Fruit fly (Drosophila melanogaster) whole organism, embryonic: ENCODE data around the gene intr.

Source experiments
- Ada2b ChIP-seq: fragments of 200-800 bp; sonication (Bioruptor generic); IDR thresholded peaks from 2 replicates; pipeline ENCODE4 v1.3.6; 2022; ENCODE audit warnings: missing biosample characterization, missing genetic modification characterization
- Antp ChIP-seq: fragments of 200-800 bp; sonication (Bioruptor generic); optimal IDR thresholded peaks from 3 replicates; lab custom pipeline; 2016; ENCODE audit warnings: missing biosample characterization, missing genetic modification characterization
- B-H2 ChIP-seq: fragments of 200-800 bp; sonication (Bioruptor generic); optimal IDR thresholded peaks from 2 replicates; lab custom pipeline; 2018; ENCODE audit warnings: missing biosample characterization, mild to moderate bottlenecking, missing genetic modification characterization
- BEAF-32 ChIP-seq: fragments of 200-800 bp; sonication (Bioruptor generic); optimal IDR thresholded peaks from 3 replicates; lab custom pipeline; 2017; ENCODE audit warnings: missing biosample characterization, missing genetic modification characterization, mild to moderate bottlenecking, moderate library complexity, missing genetic modification reagents
- C15 ChIP-seq: fragments of 200-800 bp; sonication (Bioruptor generic); IDR thresholded peaks from 3 replicates; pipeline ENCODE4 v1.3.6; 2022; ENCODE audit warnings: missing biosample characterization, missing genetic modification characterization
- CG10321 ChIP-seq: fragments of 200-800 bp; sonication (Bioruptor generic); IDR thresholded peaks from 2 replicates; pipeline ENCODE4 v1.3.6; 2022; ENCODE audit warnings: missing biosample characterization, missing genetic modification characterization
- CG10565 ChIP-seq: fragments of 200-800 bp; sonication (Bioruptor generic); optimal IDR thresholded peaks from 3 replicates; lab custom pipeline; 2016; ENCODE audit warnings: missing biosample characterization, mild to moderate bottlenecking, missing genetic modification characterization
- CG10654 ChIP-seq: fragments of 200-800 bp; sonication (Bioruptor generic); optimal IDR thresholded peaks from 2 replicates; lab custom pipeline; 2016; ENCODE audit warnings: missing biosample characterization, missing genetic modification characterization
- CG12236 ChIP-seq: fragments of 200-800 bp; sonication (Bioruptor generic); optimal IDR thresholded peaks from 2 replicates; lab custom pipeline; 2016; ENCODE audit warnings: missing biosample characterization, missing genetic modification characterization
- CG13894 ChIP-seq: fragments of 200-800 bp; sonication (Bioruptor generic); optimal IDR thresholded peaks from 3 replicates; lab custom pipeline; 2018; ENCODE audit warnings: missing biosample characterization, mild to moderate bottlenecking, missing genetic modification characterization, moderate library complexity
- CG1529 ChIP-seq: fragments of 200-800 bp; sonication (Bioruptor generic); optimal IDR thresholded peaks from 3 replicates; lab custom pipeline; 2018; ENCODE audit warnings: missing biosample characterization, missing genetic modification characterization
- CG15479 ChIP-seq: fragments of 200-800 bp; sonication (Bioruptor generic); optimal IDR thresholded peaks from 3 replicates; lab custom pipeline; 2019; ENCODE audit warnings: missing biosample characterization, mild to moderate bottlenecking, missing genetic modification characterization, moderate library complexity
- CG18011 ChIP-seq: fragments of 200-800 bp; sonication (Bioruptor generic); optimal IDR thresholded peaks from 2 replicates; lab custom pipeline; 2017; ENCODE audit warnings: missing biosample characterization, missing genetic modification characterization, mild to moderate bottlenecking, moderate library complexity, missing genotype
- CG30431 ChIP-seq: fragments of 200-800 bp; sonication (Bioruptor generic); optimal IDR thresholded peaks from 2 replicates; lab custom pipeline; 2017; ENCODE audit warnings: missing biosample characterization, missing genetic modification characterization
- CG34422 ChIP-seq: fragments of 200-800 bp; sonication (Bioruptor generic); IDR thresholded peaks from 3 replicates; pipeline ENCODE4 v1.3.6; 2022; ENCODE audit warnings: missing biosample characterization, missing genetic modification characterization
- CG4328 ChIP-seq: fragments of 200-800 bp; sonication (Bioruptor generic); optimal IDR thresholded peaks from 3 replicates; lab custom pipeline; 2017; ENCODE audit warnings: missing biosample characterization, missing genetic modification reagents, missing genetic modification characterization
- CG4617 ChIP-seq: fragments of 200-800 bp; sonication (Bioruptor generic); optimal IDR thresholded peaks from 3 replicates; lab custom pipeline; 2016; ENCODE audit warnings: missing biosample characterization, missing genetic modification characterization, borderline replicate concordance
- Dbx ChIP-seq: fragments of 200-800 bp; sonication (Bioruptor generic); IDR thresholded peaks from 3 replicates; pipeline ENCODE4 v1.3.6; 2022; ENCODE audit warnings: missing biosample characterization, missing genetic modification characterization
- Dip2 ChIP-seq: fragments of 200-800 bp; sonication (Bioruptor generic); IDR thresholded peaks from 2 replicates; pipeline ENCODE4 v1.3.6; 2022; ENCODE audit warnings: missing biosample characterization, missing genetic modification characterization
- Dref ChIP-seq: fragments of 200-800 bp; sonication (Bioruptor generic); IDR thresholded peaks from 2 replicates; pipeline ENCODE4 v1.3.6; 2022; ENCODE audit warnings: missing biosample characterization, missing genetic modification characterization
- HLHmδ ChIP-seq: fragments of 200-800 bp; sonication (Bioruptor generic); optimal IDR thresholded peaks from 2 replicates; lab custom pipeline; 2018; ENCODE audit warnings: missing biosample characterization, mild to moderate bottlenecking, missing genetic modification characterization, moderate library complexity
- Hand ChIP-seq: fragments of 200-800 bp; sonication (Bioruptor generic); optimal IDR thresholded peaks from 2 replicates; lab custom pipeline; 2017; ENCODE audit warnings: mild to moderate bottlenecking, missing biosample characterization, missing genetic modification reagents, missing genetic modification characterization
- Hr3 ChIP-seq: fragments of 200-800 bp; sonication (Bioruptor generic); optimal IDR thresholded peaks from 3 replicates; lab custom pipeline; 2016; ENCODE audit warnings: missing biosample characterization, missing genetic modification characterization
- Med ChIP-seq: fragments of 200-800 bp; sonication (Bioruptor generic); peaks from one replicate; lab custom pipeline; 2016; ENCODE audit warnings: missing biosample characterization, missing genetic modification characterization, mild to moderate bottlenecking, inconsistent platforms, moderate library complexity
- Meics ChIP-seq: fragments of 200-800 bp; sonication (Bioruptor generic); optimal IDR thresholded peaks from 2 replicates; lab custom pipeline; 2017; ENCODE audit warnings: missing biosample characterization, mild to moderate bottlenecking, missing genetic modification characterization
- NFAT ChIP-seq: fragments of 200-800 bp; sonication (Bioruptor generic); IDR thresholded peaks from 2 replicates; pipeline ENCODE4 v1.3.6; 2022; ENCODE audit warnings: missing biosample characterization, missing genetic modification characterization
- Nf-YB ChIP-seq: fragments of 200-800 bp; sonication (Bioruptor generic); optimal IDR thresholded peaks from 3 replicates; lab custom pipeline; 2019; ENCODE audit warnings: missing biosample characterization, mild to moderate bottlenecking, missing genetic modification characterization, moderate library complexity
- Sox102F ChIP-seq: fragments of 200-800 bp; sonication (Bioruptor generic); optimal IDR thresholded peaks from 2 replicates; lab custom pipeline; 2018; ENCODE audit warnings: missing biosample characterization, mild to moderate bottlenecking, missing genetic modification characterization, moderate library complexity
- Sry-β ChIP-seq: fragments of 200-800 bp; sonication (Bioruptor generic); optimal IDR thresholded peaks from 2 replicates; lab custom pipeline; 2018; ENCODE audit warnings: missing biosample characterization, mild to moderate bottlenecking, missing genetic modification characterization, moderate library complexity
- Usf ChIP-seq: fragments of 200-800 bp; sonication (Bioruptor generic); optimal IDR thresholded peaks from 2 replicates; lab custom pipeline; 2017; ENCODE audit warnings: missing genotype, missing biosample characterization, missing genetic modification characterization
- Xrp1 ChIP-seq: fragments of 200-800 bp; sonication (Bioruptor generic); IDR thresholded peaks from 2 replicates; pipeline ENCODE4 v1.3.6; 2022; ENCODE audit warnings: missing biosample characterization, missing genetic modification characterization
- ab ChIP-seq: fragments of 200-800 bp; sonication (Bioruptor generic); optimal IDR thresholded peaks from 2 replicates; lab custom pipeline; 2016; ENCODE audit warnings: missing biosample characterization, missing genetic modification characterization
- ap ChIP-seq: fragments of 200-800 bp; sonication (Bioruptor generic); IDR thresholded peaks from 2 replicates; pipeline ENCODE4 v1.3.6; 2022; ENCODE audit warnings: missing biosample characterization, missing genetic modification characterization
- br ChIP-seq: fragments of >200 bp; optimal IDR thresholded peaks from 2 replicates; lab custom pipeline; 2017
- dmrt11E ChIP-seq: fragments of 200-800 bp; sonication (Bioruptor generic); optimal IDR thresholded peaks from 3 replicates; lab custom pipeline; 2018; ENCODE audit warnings: missing biosample characterization, mild to moderate bottlenecking, missing genetic modification characterization, moderate library complexity
- fd96Cb ChIP-seq: fragments of 200-800 bp; sonication (Bioruptor generic); optimal IDR thresholded peaks from 2 replicates; lab custom pipeline; 2018; ENCODE audit warnings: missing biosample characterization, mild to moderate bottlenecking, missing genetic modification characterization, moderate library complexity
- gsb-n ChIP-seq: fragments of 200-800 bp; sonication (Bioruptor generic); optimal IDR thresholded peaks from 3 replicates; lab custom pipeline; 2018; ENCODE audit warnings: missing biosample characterization, mild to moderate bottlenecking, missing genetic modification characterization
- lilli ChIP-seq: fragments of 200-800 bp; sonication (Bioruptor generic); optimal IDR thresholded peaks from 3 replicates; lab custom pipeline; 2016; ENCODE audit warnings: missing biosample characterization, missing genetic modification characterization
- maf-S ChIP-seq: fragments of 200-800 bp; sonication (Bioruptor generic); optimal IDR thresholded peaks from 2 replicates; lab custom pipeline; 2016; ENCODE audit warnings: missing biosample characterization, missing genetic modification characterization
- nerfin-1 ChIP-seq: fragments of 200-800 bp; sonication (Bioruptor generic); optimal IDR thresholded peaks from 3 replicates; lab custom pipeline; 2019; ENCODE audit warnings: missing biosample characterization, mild to moderate bottlenecking, missing genetic modification characterization, moderate library complexity
- nerfin-2 ChIP-seq: fragments of 200-800 bp; sonication (Bioruptor generic); IDR thresholded peaks from 2 replicates; pipeline ENCODE4 v1.3.6; 2022; ENCODE audit warnings: missing biosample characterization, missing genetic modification characterization; ENCODE audit not compliant: partially characterized antibody
- nom ChIP-seq: fragments of 200-800 bp; sonication (Bioruptor generic); optimal IDR thresholded peaks from 2 replicates; lab custom pipeline; 2017; ENCODE audit warnings: missing biosample characterization, missing genetic modification characterization, mild to moderate bottlenecking, moderate library complexity, missing genetic modification reagents
- oc ChIP-seq: fragments of 200-800 bp; sonication (Bioruptor generic); optimal IDR thresholded peaks from 2 replicates; lab custom pipeline; 2018; ENCODE audit warnings: missing biosample characterization, mild to moderate bottlenecking, missing genetic modification characterization, moderate library complexity
- rib ChIP-seq: fragments of 200-800 bp; sonication (Bioruptor generic); IDR thresholded peaks from 2 replicates; pipeline ENCODE4 v1.3.6; 2022; ENCODE audit warnings: missing biosample characterization, missing genetic modification characterization
- ttk ChIP-seq: fragments of 200-800 bp; sonication (Bioruptor generic); IDR thresholded peaks from 2 replicates; pipeline ENCODE4 v2.1.2; 2022; ENCODE audit warnings: missing biosample characterization, missing genetic modification characterization
- unc-4 ChIP-seq: fragments of 200-800 bp; sonication (Bioruptor generic); IDR thresholded peaks from 2 replicates; pipeline ENCODE4 v1.3.6; 2022; ENCODE audit warnings: missing biosample characterization, missing genetic modification characterization; ENCODE audit not compliant: partially characterized antibody
- wdn ChIP-seq: fragments of 200-800 bp; sonication (Bioruptor generic); IDR thresholded peaks from 2 replicates; pipeline ENCODE4 v1.3.6; 2022; ENCODE audit warnings: missing biosample characterization, missing genetic modification characterization
- z ChIP-seq: fragments of 200-800 bp; sonication (Bioruptor generic); IDR thresholded peaks from 3 replicates; pipeline ENCODE4 v1.3.6; 2022; ENCODE audit warnings: missing biosample characterization, missing genetic modification characterization
- zen ChIP-seq: fragments of 200-800 bp; sonication (Bioruptor generic); optimal IDR thresholded peaks from 3 replicates; lab custom pipeline; 2018; ENCODE audit warnings: missing biosample characterization, mild to moderate bottlenecking, missing genetic modification characterization, moderate library complexity

Gene intr

dm6 chr3R:28819555-28820305, 29.4 kb downstream of the intr start, which contains the start of the genes CG1523 and CG1647 (continued):
- TF ChIP-seq Antp (GFP tag; lab: Kevin White, UChicago) (peak; percentile 76), Meics (GFP tag; lab: Kevin White, UChicago) (no peak), Sry-β (peak; percentile 37), nom (GFP tag; lab: Kevin White, UChicago) (no peak), ttk (GFP tag; lab: Robert Waterston, UW) (peak; percentile 53; the same call in 1 of the 2 replicates), rib (GFP tag; lab: Robert Waterston, UW) (peak; percentile 16; the same call in 1 of the 2 replicates), C15 (GFP tag; lab: Robert Waterston, UW) (no peak), NFAT (GFP tag; lab: Robert Waterston, UW) (peak; percentile 42; the same call in 1 of the 2 replicates), oc (no peak), Xrp1 (GFP tag; lab: Robert Waterston, UW) (peak; percentile 54), CG15479 (GFP tag; lab: Kevin White, UChicago) (no peak), fd96Cb (tag; lab: Kevin White, UChicago) (peak; percentile 54), CG10565 (GFP tag; lab: Kevin White, UChicago) (no peak), BEAF-32 (GFP tag; lab: Kevin White, UChicago) (peak; percentile 68), br (lab: Kevin White, UChicago) (no peak), dmrt11E (tag; lab: Kevin White, UChicago) (peak; percentile 75), CG13894 (tag; lab: Kevin White, UChicago) (no peak), unc-4 (GFP tag; lab: Robert Waterston, UW) (peak; percentile 55; the same call in 1 of the 2 replicates), CG30431 (GFP tag; lab: Kevin White, UChicago) (peak; percentile 33), CG4617 (GFP tag; lab: Kevin White, UChicago) (peak; percentile 67), Dip2 (GFP tag; lab: Robert Waterston, UW) (no peak), CG1529 (GFP tag; lab: Kevin White, UChicago) (no peak), B-H2 (no peak), gsb-n (no peak), CG12236 (GFP tag; lab: Kevin White, UChicago) (no peak), Sox102F (GFP tag; lab: Kevin White, UChicago) (no peak), Dref (peak; percentile 69), Nf-YB (GFP tag; lab: Kevin White, UChicago) (peak; percentile 41), CG10321 (GFP tag; lab: Robert Waterston, UW) (no peak), ab (GFP tag; lab: Kevin White, UChicago) (no peak), CG10654 (GFP tag; lab: Kevin White, UChicago) (peak; percentile 52), nerfin-2 (GFP tag; lab: Robert Waterston, UW) (no peak), Hr3 (peak; percentile 40), Dbx (GFP tag; lab: Robert Waterston, UW) (peak; percentile 49; the same call in 1 of the 3 replicates), Med (GFP tag; lab: Kevin White, UChicago) (peak; percentile 92), Hand (GFP tag; lab: Kevin White, UChicago) (no peak), ap (GFP tag; lab: Robert Waterston, UW) (no peak), zen (peak; percentile 69), HLHmδ (GFP tag; lab: Kevin White, UChicago) (no peak), CG4328 (GFP tag; lab: Kevin White, UChicago) (no peak), Usf (GFP tag; lab: Kevin White, UChicago) (peak; percentile 49), z (no peak), Ada2b (GFP tag; lab: Robert Waterston, UW) (peak; percentile 29; the same call in 1 of the 2 replicates), nerfin-1 (tag; lab: Kevin White, UChicago) (peak; percentile 73), lilli (peak; percentile 76), CG34422 (GFP tag; lab: Robert Waterston, UW) (peak; percentile 54), maf-S (GFP tag; lab: Kevin White, UChicago) (peak; percentile 61), CG18011 (GFP tag; lab: Kevin White, UChicago) (peak; percentile 19), wdn (GFP tag; lab: Robert Waterston, UW) (peak; percentile 38; the same call in 1 of the 2 replicates)
